Fruit fly (Drosophila melanogaster) whole organism, prepupa: Measurements from ENCODE around the gene RpL27.

ENCODE experiments used
- CG11294 ChIP-seq: fragments of 200-800 bp; sonication (Bioruptor generic); IDR thresholded peaks from 2 replicates; pipeline ENCODE4 v1.3.6; 2022; ENCODE audit warnings: missing biosample characterization, missing genetic modification characterization
- CG34406 ChIP-seq: fragments of 200-800 bp; sonication (Bioruptor generic); optimal IDR thresholded peaks from 3 replicates; lab custom pipeline; 2016; ENCODE audit warnings: missing biosample characterization, missing genetic modification characterization
- CG6163 ChIP-seq: fragments of 200-800 bp; sonication (Bioruptor generic); IDR thresholded peaks from 3 replicates; pipeline ENCODE4 v1.3.6; 2022; ENCODE audit warnings: missing biosample characterization, missing genetic modification characterization
- cyc ChIP-seq: fragments of 200-800 bp; sonication (Bioruptor generic); optimal IDR thresholded peaks from 3 replicates; lab custom pipeline; 2016; ENCODE audit warnings: missing biosample characterization, missing genetic modification characterization
- pdm3 ChIP-seq: fragments of 200-800 bp; sonication (Bioruptor generic); optimal IDR thresholded peaks from 3 replicates; lab custom pipeline; 2016; ENCODE audit warnings: missing biosample characterization, missing genetic modification characterization

DNA sequence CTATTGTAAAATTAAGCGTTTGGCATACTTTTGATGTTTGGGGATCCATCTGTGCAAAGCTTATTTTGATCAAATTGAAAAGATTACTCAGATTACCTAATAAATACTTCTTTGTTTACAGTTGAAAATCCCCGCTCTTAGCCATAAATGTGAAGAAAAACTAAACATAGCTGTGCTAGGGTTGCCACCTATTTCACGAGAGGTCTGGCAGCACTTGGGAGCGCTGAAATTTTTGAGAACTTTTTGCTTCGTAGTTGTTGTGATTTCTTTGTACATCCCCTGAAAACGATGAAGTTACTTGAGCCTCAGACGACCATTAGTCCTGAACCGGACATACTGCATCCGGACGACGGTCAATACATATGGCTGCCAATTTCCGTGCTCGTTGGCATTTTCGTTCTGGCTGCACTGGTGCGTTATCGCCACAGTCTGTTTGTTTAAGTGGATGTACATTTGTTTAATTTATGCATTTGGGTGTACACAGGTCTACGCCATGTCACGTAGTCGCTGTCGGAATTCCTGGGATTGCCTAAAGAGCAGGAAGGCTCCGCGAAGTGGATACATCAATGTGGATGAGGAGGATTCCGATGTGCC lies 6.3 kb downstream of the RpL27 start, which contains the start of the genes CG4730 and CG5039:
- TF ChIP-seq CG34406 (no peak), pdm3 (no peak), cyc (GFP tag; lab: Kevin White, UChicago) (no peak), CG6163 (no peak), CG11294 (no peak)
